Worm (Caenorhabditis elegans) whole organism, dauer: ENCODE results near the gene F21H7.3.

Experiments used
- unc-62 ChIP-seq: sonication (generic microtip); optimal IDR thresholded peaks from 2 replicates; lab custom pipeline; 2017; ENCODE audit warnings: missing biosample characterization, missing genetic modification reagents, missing genetic modification characterization

The F21H7.3 gene

DNA sequence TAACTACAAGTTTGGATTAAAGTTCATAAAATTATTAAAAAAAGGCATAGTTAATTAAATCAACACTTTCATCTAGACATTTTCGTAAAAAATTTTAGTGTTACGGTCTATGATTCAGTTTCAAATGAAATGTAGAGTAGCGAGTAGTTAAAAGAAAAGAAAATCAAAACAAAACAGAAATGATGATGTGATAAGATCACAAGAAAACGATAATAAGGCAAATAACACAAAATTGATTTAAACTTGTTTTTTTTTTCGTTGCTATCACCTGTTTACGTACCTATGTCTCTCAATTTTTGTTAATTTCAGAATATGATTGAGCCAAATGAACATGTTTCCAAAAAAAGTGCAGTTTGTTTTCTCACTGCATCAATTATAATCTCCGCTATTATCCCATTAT, 5.1 kb downstream of the F21H7.3 start, which contains the start of the genes F21H7.2 and F21H7.12:
F21H7.2 (minus strand) TSS at position 101 of the 400 bp plus-strand sequence.
F21H7.12 (plus strand) TSS at position 270 of the 400 bp plus-strand sequence.
- no peak for TF ChIP-seq unc-62 (GFP tag; lab: Kevin White, UChicago)

DNA sequence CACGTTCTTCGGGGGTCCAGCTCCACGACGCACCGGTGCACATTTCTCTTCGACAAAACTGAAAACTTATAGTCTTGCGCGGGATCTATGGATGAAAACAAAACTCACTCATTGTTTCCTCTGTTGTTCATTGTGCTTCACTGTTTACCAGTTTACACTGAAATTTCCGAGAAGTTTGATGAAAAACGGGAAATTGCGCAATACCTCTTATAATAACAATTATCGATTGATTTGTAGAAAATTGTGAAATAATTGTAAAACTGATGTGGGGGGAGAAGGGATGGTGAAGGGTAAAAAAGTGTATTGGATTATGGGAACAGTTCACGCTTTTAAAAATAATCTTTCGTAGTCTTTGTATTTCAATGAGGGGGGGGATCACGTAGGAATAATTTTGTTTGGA, 5.6 kb downstream of the F21H7.3 start:
- no peak for TF ChIP-seq unc-62 (GFP tag; lab: Kevin White, UChicago)

DNA sequence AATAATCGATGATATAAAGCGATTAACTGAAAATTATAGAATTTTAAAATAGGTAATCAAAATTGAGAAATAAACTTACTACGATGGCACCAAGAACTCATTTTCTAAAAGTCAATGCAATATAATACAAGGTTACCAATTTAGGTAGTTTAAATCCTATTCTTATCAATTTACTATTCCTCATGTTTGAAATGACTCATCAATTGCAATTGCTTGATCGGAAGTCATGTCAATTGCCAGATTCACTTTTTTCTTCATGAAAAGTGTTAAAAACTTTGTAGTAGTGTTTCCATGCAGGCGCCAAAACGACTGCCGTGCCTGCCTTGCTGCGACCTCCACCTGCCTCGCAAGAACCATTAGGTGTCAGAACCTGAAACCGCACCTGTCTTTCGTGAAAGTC, 8.5 kb downstream of the F21H7.3 start, which contains the start of gene F11A5.13:
F11A5.13 (minus strand) TSS at position 101 of the 400 bp plus-strand sequence.
- no peak for TF ChIP-seq unc-62 (GFP tag; lab: Kevin White, UChicago)

DNA sequence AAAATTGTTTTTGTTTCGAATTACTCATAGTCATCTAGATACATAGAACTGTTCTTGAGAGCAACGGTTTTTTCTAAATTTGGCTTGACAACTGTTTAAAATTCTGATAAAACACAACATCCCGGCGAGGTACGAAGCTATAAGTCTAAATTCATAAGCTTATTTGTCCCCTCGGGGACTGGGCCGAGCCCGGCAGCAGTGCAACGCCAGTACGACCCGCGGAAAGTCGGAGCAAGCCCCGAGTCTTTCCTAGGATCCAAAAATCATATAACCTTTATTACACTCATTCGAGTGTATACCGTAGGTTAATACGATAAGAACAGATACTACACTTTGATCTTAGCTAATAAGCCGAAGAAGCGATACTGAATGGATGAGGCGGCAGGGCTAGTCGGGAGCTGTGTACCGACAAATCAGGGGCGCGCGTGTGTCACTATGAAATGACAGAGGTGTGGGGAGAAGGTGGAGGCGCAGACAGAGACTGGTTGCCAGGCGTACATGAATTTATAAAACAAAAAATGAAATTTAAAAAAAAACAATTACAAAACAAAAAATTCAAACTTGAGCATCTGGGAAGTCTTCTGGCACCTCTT, 9.4 kb downstream of the F21H7.3 start:
- TF ChIP-seq unc-62 (GFP tag; lab: Kevin White, UChicago): no peak

DNA sequence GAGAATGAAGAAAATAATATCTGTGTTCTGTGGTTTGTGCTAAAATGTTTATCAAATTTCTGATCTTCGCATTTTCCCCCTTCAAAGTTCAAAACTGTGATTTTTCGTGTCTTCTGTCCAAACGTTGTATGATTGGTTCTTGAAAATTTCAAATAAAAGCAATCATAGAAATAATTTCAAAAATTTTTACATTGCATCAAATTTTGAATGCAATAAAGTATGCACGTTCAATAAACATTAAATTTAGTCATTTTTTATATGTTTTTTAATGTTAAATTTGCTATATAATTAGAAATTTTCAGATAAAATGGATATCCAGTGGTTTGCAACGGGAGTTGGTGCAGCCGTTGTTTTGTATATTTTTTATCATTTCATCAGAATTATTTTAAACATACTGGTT, 11.0 kb downstream of the F21H7.3 start, which contains the start of gene stdh-2:
stdh-2 (plus strand) TSS at position 301 of the 400 bp plus-strand sequence.
- no peak for TF ChIP-seq unc-62 (GFP tag; lab: Kevin White, UChicago)

DNA sequence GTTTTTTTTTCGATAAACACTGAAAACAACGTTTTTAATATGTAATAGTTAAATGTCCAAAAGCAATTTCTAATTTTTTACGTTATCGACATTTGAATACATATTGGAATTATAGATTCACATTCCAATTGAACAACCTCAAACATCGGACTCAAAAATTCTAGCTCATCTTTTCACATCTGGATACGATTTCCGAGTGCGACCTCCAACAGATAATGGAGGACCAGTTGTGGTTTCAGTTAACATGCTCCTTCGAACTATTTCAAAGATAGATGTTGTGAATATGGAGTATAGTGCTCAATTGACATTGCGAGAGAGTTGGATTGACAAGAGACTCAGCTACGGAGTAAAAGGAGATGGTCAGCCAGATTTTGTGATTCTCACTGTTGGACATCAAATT, 15.0 kb downstream of the F21H7.3 start:
- TF ChIP-seq unc-62 (GFP tag; lab: Kevin White, UChicago): no peak

DNA sequence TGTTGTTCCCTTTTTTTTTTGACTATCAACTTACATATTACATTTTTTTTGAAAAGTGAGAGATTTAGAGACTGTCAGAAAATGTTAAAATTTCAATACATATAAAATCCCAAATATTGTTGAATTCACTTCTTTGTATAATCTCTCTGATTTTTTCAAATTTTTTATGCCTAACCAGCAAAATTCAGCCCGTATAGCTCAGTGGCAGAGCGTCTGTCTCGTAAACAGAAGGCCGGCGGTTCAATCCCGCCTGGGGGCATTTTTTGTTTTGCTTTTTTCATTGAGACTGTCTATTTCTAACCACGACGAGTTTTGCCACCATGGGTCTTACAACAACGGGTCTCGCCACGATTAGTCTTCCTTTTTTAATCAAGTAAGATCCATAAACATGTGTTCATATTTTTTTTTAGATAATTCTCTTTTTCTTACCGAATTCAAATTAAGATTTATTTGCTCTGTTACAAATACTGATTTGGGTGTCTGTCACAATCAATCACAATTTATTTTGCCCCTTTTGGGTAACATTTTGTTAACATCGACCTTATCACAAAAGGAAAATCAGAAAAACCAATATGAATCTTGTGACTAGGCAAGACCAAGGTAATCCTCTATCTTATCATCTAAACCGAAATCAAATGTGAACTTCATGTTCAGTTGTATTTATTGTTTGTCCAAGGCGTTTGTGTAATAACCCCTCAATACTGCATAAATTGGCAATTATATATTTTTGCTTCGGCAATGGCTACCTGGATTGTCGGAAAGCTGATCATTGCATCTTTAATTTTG, 15.9 kb downstream of the F21H7.3 start, which contains the start of gene glc-1:
glc-1 (plus strand) TSS at position 663 of the 786 bp plus-strand sequence.
- no peak for TF ChIP-seq unc-62 (GFP tag; lab: Kevin White, UChicago)

DNA sequence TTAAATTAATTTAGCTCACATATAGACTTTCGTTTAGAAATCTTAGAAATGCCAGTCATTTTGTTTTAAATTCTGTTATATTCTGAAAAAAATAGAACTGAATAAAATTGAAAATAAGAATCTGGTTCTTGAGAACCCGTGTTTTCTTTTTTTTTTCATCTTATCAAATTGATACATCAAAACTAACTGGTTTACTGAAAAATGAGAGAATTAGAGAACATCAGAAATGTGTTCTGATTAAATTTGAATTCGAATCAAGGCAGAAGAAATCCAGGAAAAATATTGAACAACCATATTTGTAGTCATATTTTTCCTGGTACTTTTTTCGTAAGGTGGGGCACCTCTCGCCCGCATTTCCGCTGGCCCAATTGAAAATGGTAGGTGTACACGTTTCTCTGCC, 16.5 kb downstream of the F21H7.3 start, which contains the start of gene F11A5.15:
F11A5.15 (minus strand) TSS at position 101 of the 400 bp plus-strand sequence.
- TF ChIP-seq unc-62 (GFP tag; lab: Kevin White, UChicago): no peak

DNA sequence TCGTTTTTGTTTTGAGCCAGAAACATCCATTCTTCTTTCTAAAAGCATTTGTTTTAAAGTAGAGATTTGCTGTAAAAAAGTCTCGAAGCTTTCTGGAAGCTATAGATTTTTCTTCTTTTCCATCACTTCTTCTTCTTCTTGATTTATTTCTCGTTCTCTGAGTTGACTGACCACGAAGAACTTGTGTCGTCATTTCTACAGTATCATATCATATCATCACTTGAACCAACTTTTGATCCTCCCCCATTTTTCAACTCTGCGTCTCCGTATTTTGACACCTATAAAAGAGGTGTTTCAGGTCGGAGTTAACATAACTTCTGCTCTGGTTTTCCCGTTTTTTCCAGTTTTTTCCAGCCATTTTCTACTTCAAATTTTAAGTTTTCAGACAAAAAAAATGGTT, 20.5 kb downstream of the F21H7.3 start, which contains the start of gene F11A5.9:
F11A5.9 (plus strand) TSS at position 386 of the 400 bp plus-strand sequence.
- TF ChIP-seq unc-62 (GFP tag; lab: Kevin White, UChicago): no peak

DNA sequence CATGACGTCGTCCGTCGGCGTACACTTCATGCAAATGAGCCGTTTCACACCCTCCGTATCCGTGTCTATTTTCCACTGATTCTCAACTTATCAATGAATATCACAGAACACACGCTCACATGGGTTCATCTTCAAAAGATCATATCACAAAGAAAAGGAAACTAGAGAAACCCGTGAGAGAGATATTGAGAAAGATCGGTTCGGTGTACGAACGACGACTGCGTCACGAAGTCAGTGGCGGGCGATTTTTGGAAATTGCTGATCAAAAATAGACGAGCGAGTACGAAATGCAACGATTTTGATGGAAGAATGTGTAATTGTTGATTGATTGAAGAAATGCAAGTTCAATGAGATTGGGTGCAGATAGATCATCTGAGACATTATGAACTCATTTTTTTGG, 21.7 kb downstream of the F21H7.3 start:
- TF ChIP-seq unc-62 (GFP tag; lab: Kevin White, UChicago): no peak

DNA sequence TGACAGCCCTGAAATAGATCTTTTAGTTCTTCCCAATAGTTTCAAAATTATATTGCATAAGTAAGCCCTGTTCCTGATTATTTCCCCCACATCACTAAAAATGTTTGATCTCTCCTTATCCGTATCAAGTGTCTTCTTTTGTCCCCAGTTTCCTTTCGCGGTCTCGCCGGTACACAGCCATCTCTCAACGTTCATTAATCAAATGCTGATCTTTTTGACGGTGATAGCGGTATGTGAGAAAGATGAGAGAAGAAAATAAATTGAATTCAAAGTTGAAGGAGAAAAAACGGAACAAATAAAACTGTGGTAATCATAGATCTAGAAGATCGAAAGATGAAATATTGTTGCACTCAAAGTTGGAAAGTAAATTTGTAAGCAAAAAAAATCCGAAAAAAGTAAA, 23.3 kb downstream of the F21H7.3 start:
- no peak for TF ChIP-seq unc-62 (GFP tag; lab: Kevin White, UChicago)

DNA sequence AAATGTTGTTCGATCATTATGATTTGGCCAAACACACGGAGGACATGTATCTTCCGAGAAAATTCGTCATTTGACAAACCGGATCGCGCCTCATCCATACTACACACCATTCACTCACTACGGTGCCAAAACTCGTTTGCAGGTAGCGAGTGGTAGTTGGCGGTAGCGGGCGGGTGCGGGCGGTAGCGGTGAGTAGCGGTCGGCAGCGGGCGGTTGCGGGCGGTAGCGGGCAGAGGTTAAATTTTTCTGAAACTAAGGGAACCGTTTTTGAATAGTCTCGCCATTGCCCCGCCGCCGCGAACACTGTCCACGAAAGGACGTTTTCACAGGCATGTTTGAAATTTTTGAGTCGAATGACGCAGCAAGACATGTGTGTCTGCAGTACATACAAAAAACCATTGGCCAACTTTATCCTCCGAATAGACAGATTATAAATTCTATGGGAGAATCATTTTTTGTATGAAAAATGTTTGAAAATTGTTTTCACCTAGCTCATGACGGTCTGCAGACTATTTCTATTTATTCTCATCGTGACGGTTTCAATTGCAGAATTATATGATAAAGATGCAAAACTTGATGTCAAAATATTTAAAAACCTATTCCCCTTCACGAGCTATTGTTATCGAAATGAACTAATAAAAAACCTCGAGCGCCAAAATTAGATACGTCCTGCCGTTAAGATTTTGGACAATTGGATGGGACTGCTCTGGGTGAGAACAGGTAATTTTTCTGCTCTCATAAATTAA, 24.6 kb downstream of the F21H7.3 start, which contains the start of gene F11A5.16:
F11A5.16 (plus strand) TSS at position 696 of the 746 bp plus-strand sequence.
- TF ChIP-seq unc-62 (GFP tag; lab: Kevin White, UChicago): no peak

DNA sequence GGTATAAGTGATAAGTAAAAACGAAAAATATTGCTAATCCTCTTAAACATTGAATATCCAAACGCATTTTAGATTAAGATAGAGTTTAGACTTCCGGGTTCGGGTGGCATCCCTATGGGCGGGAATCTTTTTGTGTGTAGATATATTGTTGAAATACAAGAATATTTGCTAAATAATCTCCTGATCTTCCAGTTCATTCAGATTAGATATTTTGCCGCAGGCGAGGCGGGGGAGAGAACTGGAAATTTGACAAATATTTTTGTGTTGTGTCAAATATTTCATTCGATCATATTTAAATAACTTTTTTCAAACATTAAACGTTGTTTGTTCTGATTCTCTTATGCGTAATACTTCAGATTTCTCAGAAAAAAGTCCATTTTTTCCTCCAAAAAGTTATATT, 25.2 kb downstream of the F21H7.3 start, which contains the start of gene oac-15:
oac-15 (minus strand) TSS at position 101 of the 400 bp plus-strand sequence.
- TF ChIP-seq unc-62 (GFP tag; lab: Kevin White, UChicago): no peak

DNA sequence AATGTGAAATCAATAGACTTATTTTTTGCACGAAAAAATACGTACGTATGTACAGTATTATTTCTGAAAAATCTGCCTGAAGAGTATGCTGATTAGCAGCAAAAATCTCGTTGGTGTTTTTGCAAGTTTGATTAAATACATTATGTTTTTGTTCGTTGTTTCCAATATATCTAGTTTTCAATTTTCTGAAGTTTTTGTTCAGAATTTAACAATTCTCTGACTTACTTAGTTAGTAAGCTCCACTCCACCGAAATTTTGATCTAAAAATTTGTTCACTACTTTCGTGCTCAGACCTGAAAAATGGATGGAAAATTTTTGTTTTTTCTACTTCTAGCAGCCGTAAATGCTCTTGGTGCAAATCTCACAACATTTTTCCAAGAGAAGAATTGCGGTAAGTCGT, 30.1 kb downstream of the F21H7.3 start, which contains the start of gene irld-26:
irld-26 (plus strand) TSS at position 301 of the 400 bp plus-strand sequence.
- TF ChIP-seq unc-62 (GFP tag; lab: Kevin White, UChicago): no peak

DNA sequence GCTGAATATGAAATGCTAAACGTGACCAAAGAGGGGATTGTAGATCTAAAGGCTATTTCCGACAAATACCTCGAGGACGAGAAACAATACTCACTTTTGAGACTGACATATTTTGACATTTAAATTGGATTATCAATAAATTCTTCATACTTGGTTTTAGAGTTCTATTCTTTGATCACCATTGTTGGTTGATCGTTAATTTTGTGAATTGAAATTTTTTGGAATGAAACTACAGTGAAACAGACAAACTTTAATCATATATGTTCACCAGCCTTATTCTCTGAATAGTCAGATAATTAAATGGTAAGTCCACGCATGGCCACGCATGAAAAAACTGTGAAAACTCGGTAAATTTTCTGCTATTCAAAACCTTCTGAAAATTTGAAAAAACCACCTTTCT, 32.4 kb downstream of the F21H7.3 start, which contains the start of gene F11A5.18:
F11A5.18 (plus strand) TSS at position 301 of the 400 bp plus-strand sequence.
- TF ChIP-seq unc-62 (GFP tag; lab: Kevin White, UChicago): no peak
